Worm (Caenorhabditis elegans) whole organism, L3 larva: Measurements from ENCODE around the gene lst-4.

Experiments used
- R02D3.7 ChIP-seq: fragments of 150-350 bp; optimal IDR thresholded peaks from 2 replicates; lab custom pipeline; 2014; ENCODE audit warnings: missing biosample characterization, missing genetic modification characterization
- ZK546.5 ChIP-seq: sonication (generic microtip); optimal IDR thresholded peaks from 2 replicates; lab custom pipeline; 2017; ENCODE audit warnings: missing biosample characterization, missing genetic modification characterization
- aly-2 ChIP-seq: fragments of 150-350 bp; optimal IDR thresholded peaks from 2 replicates; lab custom pipeline; 2014; ENCODE audit warnings: missing biosample characterization, missing genetic modification characterization
- ama-1 ChIP-seq: fragments of 150-350 bp; optimal IDR thresholded peaks from 2 replicates; lab custom pipeline; 2018
- ceh-16 ChIP-seq: sonication (generic microtip); optimal IDR thresholded peaks from 2 replicates; lab custom pipeline; 2017; ENCODE audit warnings: missing biosample characterization, missing genetic modification characterization
- ceh-82 ChIP-seq: fragments of 150-350 bp; optimal IDR thresholded peaks from 2 replicates; lab custom pipeline; 2014; ENCODE audit warnings: missing biosample characterization, missing genetic modification characterization
- ceh-9 ChIP-seq: sonication (generic microtip); optimal IDR thresholded peaks from 2 replicates; lab custom pipeline; 2018; ENCODE audit warnings: missing biosample characterization, missing genetic modification characterization
- daf-12 ChIP-seq: fragments of 150-350 bp; optimal IDR thresholded peaks from 2 replicates; lab custom pipeline; 2014; ENCODE audit warnings: missing biosample characterization, missing genetic modification reagents, missing genetic modification characterization
- egl-27 ChIP-seq: sonication (generic microtip); optimal IDR thresholded peaks from 4 replicates; lab custom pipeline; 2017; ENCODE audit warnings: missing biosample characterization, missing genetic modification reagents, missing genetic modification characterization
- egl-5 ChIP-seq: fragments of 150-350 bp; optimal IDR thresholded peaks from 2 replicates; lab custom pipeline; 2017; ENCODE audit warnings: missing biosample characterization, missing genetic modification reagents, missing genetic modification characterization, inconsistent platforms
- elt-1 ChIP-seq: fragments of 150-350 bp; optimal IDR thresholded peaks from 2 replicates; lab custom pipeline; 2014; ENCODE audit warnings: missing biosample characterization, missing genetic modification characterization
- elt-2 ChIP-seq: sonication (generic microtip); optimal IDR thresholded peaks from 2 replicates; lab custom pipeline; 2016; ENCODE audit warnings: missing genetic modification reagents, mild to moderate bottlenecking, missing genetic modification characterization, missing compliant biosample characterization
- elt-3 ChIP-seq, 3 experiments: fragments of 150-350 bp in 1 of 3; sonication (generic microtip) in 2 of 3; optimal IDR thresholded peaks; 2 replicates in 2 of 3; 4 replicates in 1 of 3; lab custom pipeline; 2014 to 2017; ENCODE audit warnings: missing biosample characterization in 3 of 3, missing genetic modification characterization in 3 of 3
- eor-1 ChIP-seq, 2 experiments: fragments of 150-350 bp; optimal IDR thresholded peaks; 2 replicates each; lab custom pipeline; 2014 to 2018; ENCODE audit warnings: missing biosample characterization in 2 of 2, missing genetic modification characterization in 2 of 2
- fkh-10 ChIP-seq: sonication (generic microtip); optimal IDR thresholded peaks from 2 replicates; lab custom pipeline; 2017; ENCODE audit warnings: missing biosample characterization, missing genetic modification reagents, missing genetic modification characterization
- fkh-2 ChIP-seq: fragments of 150-350 bp; optimal IDR thresholded peaks from 2 replicates; lab custom pipeline; 2014; ENCODE audit warnings: missing biosample characterization, missing genetic modification reagents, missing genetic modification characterization
- hmg-11 ChIP-seq: sonication (generic microtip); optimal IDR thresholded peaks from 2 replicates; lab custom pipeline; 2016; ENCODE audit warnings: missing genetic modification characterization, missing compliant biosample characterization
- jun-1 ChIP-seq: fragments of 150-350 bp; optimal IDR thresholded peaks from 2 replicates; lab custom pipeline; 2014; ENCODE audit warnings: missing biosample characterization, missing genetic modification reagents, missing genetic modification characterization
- lin-15B ChIP-seq: fragments of 150-350 bp; optimal IDR thresholded peaks from 2 replicates; lab custom pipeline; 2014; ENCODE audit warnings: missing biosample characterization, missing genetic modification characterization
- lin-39 ChIP-seq: fragments of 150-350 bp; optimal IDR thresholded peaks from 2 replicates; lab custom pipeline; 2018; ENCODE audit warnings: missing biosample characterization, missing genetic modification reagents, missing genetic modification characterization
- lsy-12 ChIP-seq: sonication (generic microtip); optimal IDR thresholded peaks from 2 replicates; lab custom pipeline; 2016; ENCODE audit warnings: mild to moderate bottlenecking, missing genetic modification characterization, missing compliant biosample characterization
- mdl-1 ChIP-seq: fragments of 150-350 bp; optimal IDR thresholded peaks from 2 replicates; lab custom pipeline; 2014; ENCODE audit warnings: missing biosample characterization, missing genetic modification characterization
- mml-1 ChIP-seq: fragments of 150-350 bp; sonication (generic microtip); optimal IDR thresholded peaks from 3 replicates; lab custom pipeline; 2014; ENCODE audit warnings: missing biosample characterization, missing genetic modification characterization
- nfya-1 ChIP-seq: sonication (generic microtip); optimal IDR thresholded peaks from 2 replicates; lab custom pipeline; 2017; ENCODE audit warnings: missing genetic modification characterization, mild to moderate bottlenecking, missing compliant biosample characterization, antibody characterized with exemption, moderate library complexity; ENCODE audit not compliant: insufficient read depth
- nhr-12 ChIP-seq: fragments of 150-350 bp; optimal IDR thresholded peaks from 2 replicates; lab custom pipeline; 2014; ENCODE audit warnings: missing biosample characterization, missing genetic modification characterization
- nhr-23 ChIP-seq: fragments of 150-350 bp; optimal IDR thresholded peaks from 2 replicates; lab custom pipeline; 2014; ENCODE audit warnings: missing biosample characterization, missing genetic modification reagents, missing genetic modification characterization
- nhr-237 ChIP-seq: fragments of 150-350 bp; optimal IDR thresholded peaks from 2 replicates; lab custom pipeline; 2014; ENCODE audit warnings: missing biosample characterization, missing genetic modification characterization
- nhr-43 ChIP-seq: sonication (generic microtip); optimal IDR thresholded peaks from 2 replicates; lab custom pipeline; 2016; ENCODE audit warnings: mild to moderate bottlenecking, missing genetic modification characterization, missing compliant biosample characterization; ENCODE audit not compliant: poor library complexity, severe bottlenecking
- nhr-67 ChIP-seq: fragments of 150-350 bp; optimal IDR thresholded peaks from 2 replicates; lab custom pipeline; 2014; ENCODE audit warnings: missing biosample characterization, missing genetic modification characterization
- nhr-76 ChIP-seq: fragments of 150-350 bp; sonication (generic microtip); optimal IDR thresholded peaks from 5 replicates; lab custom pipeline; 2014; ENCODE audit warnings: missing biosample characterization, missing genetic modification characterization
- nhr-77 ChIP-seq: fragments of 150-350 bp; optimal IDR thresholded peaks from 2 replicates; lab custom pipeline; 2014; ENCODE audit warnings: missing biosample characterization, missing genetic modification characterization
- pha-4 ChIP-seq: fragments of 150-350 bp; optimal IDR thresholded peaks from 2 replicates; lab custom pipeline; 2014; ENCODE audit warnings: missing biosample characterization, missing genetic modification reagents, missing genetic modification characterization
- pqm-1 ChIP-seq: fragments of 150-350 bp; optimal IDR thresholded peaks from 2 replicates; lab custom pipeline; 2017; ENCODE audit warnings: missing biosample characterization, missing genetic modification characterization, inconsistent platforms
- skn-1 ChIP-seq: fragments of 150-350 bp; optimal IDR thresholded peaks from 2 replicates; lab custom pipeline; 2014; ENCODE audit warnings: missing biosample characterization, missing genetic modification characterization
- snpc-4 ChIP-seq: fragments of 150-350 bp; optimal IDR thresholded peaks from 2 replicates; lab custom pipeline; 2014; ENCODE audit warnings: missing biosample characterization, missing genetic modification characterization
- tbx-2 ChIP-seq: sonication (generic microtip); optimal IDR thresholded peaks from 2 replicates; lab custom pipeline; 2016; ENCODE audit warnings: mild to moderate bottlenecking, missing genetic modification characterization, missing compliant biosample characterization
- unc-39 ChIP-seq: sonication (generic microtip); optimal IDR thresholded peaks from 4 replicates; lab custom pipeline; 2017; ENCODE audit warnings: missing biosample characterization, missing genetic modification characterization
- unc-62 ChIP-seq: fragments of 150-350 bp; sonication (generic microtip); optimal IDR thresholded peaks from 4 replicates; lab custom pipeline; 2014; ENCODE audit warnings: missing biosample characterization, missing genetic modification reagents, missing genetic modification characterization
- zag-1 ChIP-seq: fragments of 150-350 bp; optimal IDR thresholded peaks from 2 replicates; lab custom pipeline; 2014; ENCODE audit warnings: missing biosample characterization, missing genetic modification characterization
- ztf-11 ChIP-seq: fragments of 150-350 bp; optimal IDR thresholded peaks from 2 replicates; lab custom pipeline; 2014; ENCODE audit warnings: missing biosample characterization, missing genetic modification characterization
- ztf-4 ChIP-seq: fragments of 150-350 bp; optimal IDR thresholded peaks from 2 replicates; lab custom pipeline; 2014; ENCODE audit warnings: missing biosample characterization, missing genetic modification characterization

The lst-4 gene

DNA sequence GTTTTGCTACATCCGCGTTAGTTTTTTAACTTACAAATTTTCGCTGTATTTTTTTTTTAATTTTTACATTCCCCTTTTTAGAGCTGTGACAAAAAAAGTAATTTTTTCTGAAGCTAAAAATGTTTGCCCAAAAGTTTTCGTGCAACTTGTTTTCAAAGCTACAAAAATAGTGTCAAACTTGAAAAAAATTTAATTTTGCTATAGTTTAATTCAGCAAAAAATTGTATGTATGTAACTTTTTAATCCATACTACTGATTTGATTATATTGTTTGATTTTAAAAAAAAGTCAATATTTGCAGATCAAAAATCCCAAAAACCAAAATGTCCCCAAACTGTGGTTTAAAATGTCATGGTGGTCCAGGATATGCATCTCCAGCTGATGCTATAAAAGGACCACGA lies 18.8 kb downstream of the lst-4 start, which contains the start of gene semo-1:
TSS of gene semo-1 (plus strand) at position 301 of the 400 bp plus-strand sequence.
- TF ChIP-seq elt-2 (tag; lab: Kevin White, UChicago): no peak
- TF ChIP-seq fkh-2 (tag; lab: Kevin White, UChicago): no peak
- TF ChIP-seq nhr-12 (tag; lab: Kevin White, UChicago): no peak
- no peak for TF ChIP-seq eor-1 (tag; optimal IDR thresholded peaks at IDR 0.05; lab: Kevin White, UChicago)
- no peak for TF ChIP-seq pqm-1
- no peak for TF ChIP-seq elt-3 (tag; optimal IDR thresholded peaks at IDR 0.05; lab: Kevin White, UChicago)
- no peak for TF ChIP-seq mdl-1 (tag; lab: Kevin White, UChicago)
- TF ChIP-seq ceh-9 (tag; lab: Kevin White, UChicago): no peak

DNA sequence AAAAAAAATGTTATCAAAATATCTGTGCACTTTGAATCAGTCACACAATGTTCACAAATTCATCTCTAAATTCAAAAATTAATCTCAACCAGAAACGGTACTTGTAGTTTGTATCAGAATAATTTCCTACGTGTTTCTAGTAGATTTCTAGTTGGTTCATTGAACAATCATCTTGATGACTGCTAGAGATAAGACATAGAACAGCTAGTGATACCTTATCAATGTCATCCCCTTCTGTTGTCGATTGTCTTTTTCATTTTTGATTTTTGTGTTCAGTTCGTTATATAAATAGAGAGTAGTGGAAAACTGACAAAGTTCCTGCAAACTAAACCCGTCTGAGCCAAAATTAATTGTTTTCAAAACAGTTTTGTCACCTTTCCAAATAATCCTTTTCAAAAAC lies 19.2 kb downstream of the lst-4 start:
- TF ChIP-seq ama-1 (lab: Kevin White, UChicago) (no peak), egl-5 (tag; lab: Kevin White, UChicago) (no peak), nhr-43 (tag; lab: Kevin White, UChicago) (no peak), ztf-11 (tag; lab: Kevin White, UChicago) (no peak), elt-1 (tag; lab: Kevin White, UChicago) (no peak), ceh-9 (tag; lab: Kevin White, UChicago) (no peak), zag-1 (tag; lab: Kevin White, UChicago) (no peak), hmg-11 (tag; lab: Kevin White, UChicago) (no peak), nfya-1 (no peak), lin-39 (tag; lab: Kevin White, UChicago) (no peak), jun-1 (tag; lab: Kevin White, UChicago) (peak; percentile 39), pha-4 (tag; lab: Kevin White, UChicago) (no peak), unc-62 (no peak), nhr-76 (tag; lab: Kevin White, UChicago) (no peak), fkh-10 (GFP tag; lab: Kevin White, UChicago) (no peak), ZK546.5 (tag; lab: Kevin White, UChicago) (no peak), ztf-4 (tag; lab: Kevin White, UChicago) (no peak), lsy-12 (tag; lab: Kevin White, UChicago) (no peak), skn-1 (tag; lab: Kevin White, UChicago) (peak; percentile 61), daf-12 (tag; lab: Kevin White, UChicago) (no peak), elt-2 (tag; lab: Kevin White, UChicago) (peak; percentile 81), R02D3.7 (tag; lab: Kevin White, UChicago) (no peak), fkh-2 (tag; lab: Kevin White, UChicago) (no peak), ceh-82 (tag; lab: Kevin White, UChicago) (no peak), mml-1 (no peak), unc-39 (no peak), nhr-67 (tag; lab: Kevin White, UChicago) (no peak), snpc-4 (tag; lab: Kevin White, UChicago) (no peak), mdl-1 (tag; lab: Kevin White, UChicago) (no peak), nhr-237 (tag; lab: Kevin White, UChicago) (no peak), egl-27 (tag; lab: Kevin White, UChicago) (no peak), ceh-16 (tag; lab: Kevin White, UChicago) (no peak), lin-15B (tag; lab: Kevin White, UChicago) (no peak), eor-1 (tag; optimal IDR thresholded peaks at IDR 0.05; lab: Kevin White, UChicago) (no peak), elt-3 (tag; optimal IDR thresholded peaks at IDR 0.05; lab: Kevin White, UChicago) (peak in 2 of 3 experiments; percentile 65 to 77), nhr-77 (tag; lab: Kevin White, UChicago) (no peak), nhr-23 (tag; lab: Kevin White, UChicago) (no peak), pqm-1 (peak; percentile 71), tbx-2 (no peak)
- TF ChIP-seq, all 47 proteins: peak for 5

DNA sequence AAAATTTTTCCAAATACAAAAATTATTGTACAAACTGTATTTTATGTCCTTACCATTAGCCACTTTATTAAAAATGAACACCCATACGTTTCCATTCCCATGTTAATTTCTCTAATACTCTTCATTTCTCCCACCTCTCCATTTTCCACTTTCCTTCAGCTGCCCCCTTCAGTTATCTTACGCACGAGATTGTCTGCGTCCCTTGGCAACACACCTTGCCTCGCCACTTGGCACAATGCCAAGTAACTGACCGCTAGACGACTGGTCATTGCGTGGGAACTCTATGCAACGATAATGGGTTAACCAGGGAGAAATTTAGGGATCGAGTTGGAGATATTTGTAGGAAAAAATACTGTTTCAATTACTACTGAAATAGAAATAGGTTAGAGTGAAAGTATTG lies 22.9 kb downstream of the lst-4 start:
- TF ChIP-seq aly-2 (tag; lab: Kevin White, UChicago): no peak
